Worm (Caenorhabditis elegans) whole organism, young adult: Measurements from ENCODE around the gene btb-22.

Experiments used
- C17E4.6 ChIP-seq: fragments of 200-800 bp; sonication (Bioruptor generic); IDR thresholded peaks from 2 replicates; pipeline ENCODE4 v1.3.6; 2022; ENCODE audit warnings: missing genetic modification reagents, missing genetic modification characterization, missing compliant biosample characterization
- ama-1 ChIP-seq, 3 experiments: fragments of 150-350 bp in 1 of 3; sonication (generic microtip) in 2 of 3; optimal IDR thresholded peaks; 2 replicates each; lab custom pipeline; 2014 to 2018; ENCODE audit warnings: missing biosample characterization in 2 of 3, missing genetic modification characterization in 2 of 3, missing genetic modification reagents in 2 of 3
- attf-6 ChIP-seq: fragments of 200-800 bp; sonication (Bioruptor generic); IDR thresholded peaks from 2 replicates; pipeline ENCODE4 v1.3.6; 2022; ENCODE audit warnings: missing genetic modification reagents, missing genetic modification characterization, missing compliant biosample characterization
- bed-1 ChIP-seq: fragments of 200-800 bp; sonication (Bioruptor generic); IDR thresholded peaks from 2 replicates; pipeline ENCODE4 v1.3.6; 2022; ENCODE audit warnings: missing genetic modification reagents, missing genetic modification characterization, missing compliant biosample characterization
- efl-1 ChIP-seq: fragments of 150-350 bp; optimal IDR thresholded peaks from 2 replicates; lab custom pipeline; 2014; ENCODE audit warnings: missing biosample characterization, missing genetic modification reagents, missing genetic modification characterization
- gei-17 ChIP-seq: fragments of 200-800 bp; sonication (Bioruptor generic); optimal IDR thresholded peaks from 2 replicates; lab custom pipeline; 2018; ENCODE audit warnings: mild to moderate bottlenecking, missing genetic modification characterization, missing compliant biosample characterization
- lin-54 ChIP-seq: fragments of 200-800 bp; sonication (Bioruptor generic); optimal IDR thresholded peaks from 2 replicates; lab custom pipeline; 2018; ENCODE audit warnings: mild to moderate bottlenecking, missing genetic modification characterization, missing compliant biosample characterization
- rec-8 ChIP-seq, 2 experiments: sonication (generic microtip); optimal IDR thresholded peaks; 2 replicates each; lab custom pipeline; 2016; ENCODE audit warnings: mild to moderate bottlenecking in 2 of 2, missing genetic modification characterization in 2 of 2, missing genetic modification reagents in 2 of 2, missing genotype in 2 of 2, missing biosample characterization in 1 of 2, missing compliant biosample characterization in 1 of 2, moderate library complexity in 1 of 2
- sdz-38 ChIP-seq: sonication (generic microtip); optimal IDR thresholded peaks from 2 replicates; lab custom pipeline; 2016; ENCODE audit warnings: missing genotype, missing genetic modification characterization, missing compliant biosample characterization
- tbp1 ChIP-seq: fragments of 200-800 bp; sonication (Bioruptor generic); optimal IDR thresholded peaks from 2 replicates; lab custom pipeline; 2018; ENCODE audit warnings: mild to moderate bottlenecking, missing genetic modification characterization, missing compliant biosample characterization
- unc-130 ChIP-seq: sonication (generic microtip); optimal IDR thresholded peaks from 2 replicates; lab custom pipeline; 2016; ENCODE audit warnings: missing genetic modification reagents, missing genetic modification characterization, missing compliant biosample characterization
- unc-62 ChIP-seq: fragments of 150-350 bp; optimal IDR thresholded peaks from 2 replicates; lab custom pipeline; 2014; ENCODE audit warnings: missing biosample characterization, missing genetic modification reagents, missing genetic modification characterization
- ztf-28 ChIP-seq: fragments of 200-800 bp; sonication (Bioruptor generic); IDR thresholded peaks from 2 replicates; pipeline ENCODE4 v1.3.6; 2022; ENCODE audit warnings: missing genetic modification reagents, missing genetic modification characterization, missing compliant biosample characterization

ce11 chrII:3295193-3295592 lies 4.4 kb upstream of the btb-22 start, which contains the start of gene btb-17:
- no peak for TF ChIP-seq rec-8 (tag; optimal IDR thresholded peaks at IDR 0.05; lab: Kevin White, UChicago)
- no peak for TF ChIP-seq unc-130 (GFP tag; lab: Kevin White, UChicago)
- TF ChIP-seq ama-1 (optimal IDR thresholded peaks at IDR 0.05; lab: Kevin White, UChicago), result no peak
- no peak for TF ChIP-seq ama-1 (GFP tag; optimal IDR thresholded peaks at IDR 0.05; lab: Kevin White, UChicago)
- TF ChIP-seq gei-17 (GFP tag; lab: Kevin White, UChicago), result no peak
- no peak for TF ChIP-seq tbp1 (GFP tag; lab: Kevin White, UChicago)
- TF ChIP-seq unc-62, result no peak
- TF ChIP-seq lin-54 (GFP tag; lab: Kevin White, UChicago), result no peak
- TF ChIP-seq sdz-38 (tag; lab: Kevin White, UChicago), result no peak
- TF ChIP-seq ztf-28, result no peak
- TF ChIP-seq attf-6 (GFP tag; lab: Robert Waterston, UW), result no peak
- no peak for TF ChIP-seq bed-1 (GFP tag; lab: Robert Waterston, UW)
- no peak for TF ChIP-seq efl-1 (GFP tag; lab: Kevin White, UChicago)
- no peak for TF ChIP-seq C17E4.6 (GFP tag; lab: Robert Waterston, UW)
